Worm (Caenorhabditis elegans): ENCODE measurements around the gene gcy-34.
A peak's percentile ranks its signal among the peaks of the same experiment; 100 is the strongest.

The gcy-34 gene

ce11 chrV:13393333-13393803, 7.7 kb upstream of the gcy-34 start (continued):
- TF ChIP-seq sox-2 (GFP tag; IDR thresholded peaks at IDR 0.05) = no peak
- no peak for TF ChIP-seq ets-4 (tag; optimal IDR thresholded peaks at IDR 0.05)
- TF ChIP-seq tbx-2 (tag; optimal IDR thresholded peaks at IDR 0.05) = peak; percentile 60
- TF ChIP-seq ceh-31 (tag; optimal IDR thresholded peaks at IDR 0.05) = peak; percentile 37
- TF ChIP-seq ceh-14 (tag; optimal IDR thresholded peaks at IDR 0.05) = no peak
- no peak for TF ChIP-seq K02D7.2 (tag; optimal IDR thresholded peaks at IDR 0.05)
- TF ChIP-seq sdc-2 (tag; optimal IDR thresholded peaks at IDR 0.05) = peak; percentile 50
- TF ChIP-seq npax-4 (tag; optimal IDR thresholded peaks at IDR 0.05) = no peak
- peak; percentile 19 for TF ChIP-seq unc-42 (tag; optimal IDR thresholded peaks at IDR 0.05)
- TF ChIP-seq dmd-4 (tag; optimal IDR thresholded peaks at IDR 0.05; ENCODE audit: borderline replicate concordance) = no peak
- no peak for TF ChIP-seq zip-5 (tag; optimal IDR thresholded peaks at IDR 0.05)
- TF ChIP-seq unc-55 (GFP tag; optimal IDR thresholded peaks at IDR 0.05) = peak; percentile 30
- peak; percentile 81 for TF ChIP-seq ceh-34 (tag; optimal IDR thresholded peaks at IDR 0.05)
- peak; percentile 40 for TF ChIP-seq ceh-19 (GFP tag; optimal IDR thresholded peaks at IDR 0.05)
- TF ChIP-seq ceh-45 (GFP tag; IDR thresholded peaks at IDR 0.05) = no peak
- no peak for TF ChIP-seq K09A11.1 (tag; optimal IDR thresholded peaks at IDR 0.05; ENCODE audit: insufficient read depth)
- peak; percentile 79 for TF ChIP-seq syd-9 (tag; optimal IDR thresholded peaks at IDR 0.05)
- TF ChIP-seq madf-2 (tag; optimal IDR thresholded peaks at IDR 0.05) = peak; percentile 24
- no peak for TF ChIP-seq unc-86 (tag; optimal IDR thresholded peaks at IDR 0.05)
- TF ChIP-seq nhr-232 (tag; optimal IDR thresholded peaks at IDR 0.05) = no peak
- no peak for TF ChIP-seq hlh-30 (tag; optimal IDR thresholded peaks at IDR 0.05; ENCODE audit: insufficient read depth)
- no peak for TF ChIP-seq eyg-1 (tag; optimal IDR thresholded peaks at IDR 0.05)

ce11 chrV:13391378-13392258, 5.9 kb upstream of the gcy-34 start, which contains the start of gene somi-1:
Gene somi-1 (minus strand): TSS chrV:13391395.
- TF ChIP-seq fkh-10 (GFP tag; optimal IDR thresholded peaks at IDR 0.05) = no peak
- no peak for TF ChIP-seq ceh-24 (tag; optimal IDR thresholded peaks at IDR 0.05)
- TF ChIP-seq dve-1 (tag; optimal IDR thresholded peaks at IDR 0.05) = no peak
- TF ChIP-seq unc-3 (GFP tag; conservative IDR thresholded peaks at IDR 0.05) = no peak
- TF ChIP-seq unc-3 (tag; optimal IDR thresholded peaks at IDR 0.05) = no peak
- no peak for TF ChIP-seq sox-2 (GFP tag; IDR thresholded peaks at IDR 0.05)
- TF ChIP-seq tbx-2 (tag; optimal IDR thresholded peaks at IDR 0.05) = peak; percentile 6
- peak; percentile 98 for TF ChIP-seq unc-42 (tag; optimal IDR thresholded peaks at IDR 0.05)
- TF ChIP-seq dmd-4 (tag; optimal IDR thresholded peaks at IDR 0.05; ENCODE audit: borderline replicate concordance) = no peak
- no peak for TF ChIP-seq hlh-13 (GFP tag; optimal IDR thresholded peaks at IDR 0.05)
- no peak for TF ChIP-seq zip-5 (tag; optimal IDR thresholded peaks at IDR 0.05)
- peak; percentile 28 for TF ChIP-seq ceh-31 (tag; optimal IDR thresholded peaks at IDR 0.05)
- no peak for TF ChIP-seq pqm-1 (tag; optimal IDR thresholded peaks at IDR 0.05)
- TF ChIP-seq ceh-19 (GFP tag; optimal IDR thresholded peaks at IDR 0.05) = no peak
- no peak for TF ChIP-seq Y22D7AL.16 (tag; optimal IDR thresholded peaks at IDR 0.05)

ce11 chrV:13390936-13391335, 5.2 kb upstream of the gcy-34 start:
- peak; percentile 22 for TF ChIP-seq nfya-1 (tag; optimal IDR thresholded peaks at IDR 0.05)
- TF ChIP-seq eyg-1 (tag; optimal IDR thresholded peaks at IDR 0.05) = no peak

- TF ChIP-seq ceh-22 (tag; optimal IDR thresholded peaks at IDR 0.05) (no peak), ceh-48 (tag; optimal IDR thresholded peaks at IDR 0.05) (no peak), unc-86 (tag; optimal IDR thresholded peaks at IDR 0.05) (no peak), mec-3 (tag; optimal IDR thresholded peaks at IDR 0.05; ENCODE audit: borderline replicate concordance) (no peak), ceh-2 (tag; optimal IDR thresholded peaks at IDR 0.05) (no peak), pha-2 (tag; optimal IDR thresholded peaks at IDR 0.05) (no peak), pat-9 (tag; optimal IDR thresholded peaks at IDR 0.05) (no peak), pag-3 (tag; optimal IDR thresholded peaks at IDR 0.05; ENCODE audit: borderline replicate concordance) (no peak), ref-2 (tag; optimal IDR thresholded peaks at IDR 0.05) (no peak), ahr-1 (tag; optimal IDR thresholded peaks at IDR 0.05) (no peak), tbx-2 (tag; optimal IDR thresholded peaks at IDR 0.05) (no peak), ceh-19 (GFP tag; optimal IDR thresholded peaks at IDR 0.05) (no peak), syd-9 (tag; optimal IDR thresholded peaks at IDR 0.05) (no peak), C08G9.2 (tag; optimal IDR thresholded peaks at IDR 0.05) (no peak), fkh-10 (GFP tag; optimal IDR thresholded peaks at IDR 0.05) (no peak)
Measured at ce11 chrV:13389454-13389853, 3.8 kb upstream of the gcy-34 start.
